Worm (Caenorhabditis elegans): ENCODE data around the gene clec-85.
"Not testable (repeated sequence)": the region's sequence is repeated elsewhere in the genome, so short reads cannot be mapped to it uniquely, and the experiment has no call there.

Gene clec-85

ce11 chrIV:2892787-2893485 lies 42.2 kb downstream of the clec-85 start:
- TF ChIP-seq B0310.2 (tag; optimal IDR thresholded peaks at IDR 0.05) = no peak

ce11 chrIV:2893486-2893842 lies 42.8 kb downstream of the clec-85 start:
- TF ChIP-seq tbx-11 (GFP tag; IDR thresholded peaks at IDR 0.05) = no peak
- no peak for TF ChIP-seq pes-1 (GFP tag; IDR thresholded peaks at IDR 0.05)
- no peak for TF ChIP-seq ama-1 (optimal IDR thresholded peaks at IDR 0.05)
- TF ChIP-seq hnd-1 (tag; optimal IDR thresholded peaks at IDR 0.05) = no peak
- TF ChIP-seq flt-1 (GFP tag; IDR thresholded peaks at IDR 0.05) = no peak
- no peak for TF ChIP-seq ceh-36 (tag; optimal IDR thresholded peaks at IDR 0.05)
- TF ChIP-seq aly-1 (tag; optimal IDR thresholded peaks at IDR 0.05) = no peak
- TF ChIP-seq tra-4 (tag; optimal IDR thresholded peaks at IDR 0.05) = no peak
- no peak for TF ChIP-seq F13C5.2 (tag; optimal IDR thresholded peaks at IDR 0.05)
- no peak for TF ChIP-seq tbx-37 (GFP tag; conservative IDR thresholded peaks at IDR 0.05)
- TF ChIP-seq hmbx-1 (tag; optimal IDR thresholded peaks at IDR 0.05) = no peak

DNA sequence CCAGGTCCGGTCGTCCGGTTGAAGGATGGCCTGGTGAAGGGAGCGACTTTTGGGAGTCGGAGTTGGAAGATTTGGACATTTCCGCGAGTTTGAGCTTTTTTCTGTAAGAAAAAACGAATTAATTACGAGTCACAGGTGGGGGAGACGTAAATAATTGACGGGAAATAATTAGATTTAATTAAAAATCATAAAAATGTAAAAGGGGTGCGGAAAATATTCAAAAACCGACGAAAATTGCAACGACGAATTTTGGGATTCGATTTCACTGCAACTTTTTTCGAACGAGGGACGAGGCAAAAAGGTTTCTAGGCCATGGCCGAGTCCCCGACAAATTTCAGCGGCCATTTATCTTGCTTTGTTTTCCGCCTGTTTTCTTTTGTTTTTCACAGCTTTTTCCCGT lies 43.9 kb downstream of the clec-85 start, which contains the start of gene Y54G2A.19:
Gene Y54G2A.19, minus strand, starts transcription at position 101 of the 400 bp plus-strand sequence.
- not testable (repeated sequence) for TF ChIP-seq tra-4 (tag; optimal IDR thresholded peaks at IDR 0.05); flt-1 (GFP tag; IDR thresholded peaks at IDR 0.05); sea-1 (GFP tag; conservative IDR thresholded peaks at IDR 0.05)

DNA sequence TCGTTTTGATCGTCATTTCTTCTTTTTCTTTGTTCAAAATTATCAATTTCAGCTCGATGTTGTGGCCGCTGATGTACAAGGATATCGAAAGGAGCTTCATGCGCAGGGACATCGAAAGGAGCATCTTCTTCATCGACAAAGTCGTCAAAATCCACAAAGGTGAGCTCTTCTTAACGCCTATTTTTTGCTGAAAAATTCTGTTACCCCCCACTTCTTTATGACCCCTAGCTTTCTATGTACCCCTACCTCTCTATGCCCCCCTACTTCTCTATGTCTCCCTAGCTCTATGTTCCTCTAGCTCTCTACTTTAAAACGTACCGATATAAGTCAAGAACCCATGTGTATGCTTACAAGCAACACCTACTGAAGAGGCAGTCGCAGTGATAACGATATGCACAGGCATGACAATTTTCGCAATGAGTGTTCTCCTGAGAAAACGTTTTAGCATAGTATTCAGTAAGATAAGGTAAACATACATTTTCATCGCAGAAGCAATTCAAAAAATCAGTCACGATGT lies 47.0 kb downstream of the clec-85 start, which contains the start of gene Y54G2A.36:
Gene Y54G2A.36, plus strand, starts transcription at position 51 of the 517 bp plus-strand sequence.
- TF ChIP-seq tra-4 (tag; optimal IDR thresholded peaks at IDR 0.05) (no peak), ets-7 (tag; optimal IDR thresholded peaks at IDR 0.05) (no peak), ceh-13 (GFP tag; optimal IDR thresholded peaks at IDR 0.05) (no peak), scrt-1 (GFP tag; IDR thresholded peaks at IDR 0.05) (no peak), sea-1 (GFP tag; conservative IDR thresholded peaks at IDR 0.05) (no peak), ceh-36 (tag; optimal IDR thresholded peaks at IDR 0.05) (no peak), hmbx-1 (tag; optimal IDR thresholded peaks at IDR 0.05) (no peak), tbx-37 (GFP tag; conservative IDR thresholded peaks at IDR 0.05) (no peak), hmg-4 (GFP tag; optimal IDR thresholded peaks at IDR 0.05) (no peak), F13C5.2 (tag; optimal IDR thresholded peaks at IDR 0.05) (no peak), hnd-1 (tag; optimal IDR thresholded peaks at IDR 0.05) (no peak), B0310.2 (tag; optimal IDR thresholded peaks at IDR 0.05) (no peak), ama-1 (optimal IDR thresholded peaks at IDR 0.05) (no peak), pes-1 (GFP tag; IDR thresholded peaks at IDR 0.05) (no peak), aly-1 (tag; optimal IDR thresholded peaks at IDR 0.05) (no peak)
